Fruit fly (Drosophila melanogaster): ENCODE results near the gene BI-1.

Gene BI-1

dm6 chr3L:8288396-8288795 lies 20.3 kb downstream of the BI-1 start (continued):
- TF ChIP-seq dmrt99B (tag; optimal IDR thresholded peaks at IDR 0.05), result peak; percentile 17
- TF ChIP-seq CoRest (tag; optimal IDR thresholded peaks at IDR 0.05), result peak; percentile 30
- TF ChIP-seq grau (tag; optimal IDR thresholded peaks at IDR 0.05), result peak; percentile 74
- peak; percentile 62 for TF ChIP-seq sens (GFP tag)
- peak; percentile 43 for TF ChIP-seq kay (GFP tag; optimal IDR thresholded peaks at IDR 0.05)
- TF ChIP-seq CG3281 (GFP tag; optimal IDR thresholded peaks at IDR 0.05), result peak; percentile 22
- TF ChIP-seq Kr (GFP tag; optimal IDR thresholded peaks at IDR 0.05), result no peak
- no peak for TF ChIP-seq ssp (GFP tag; IDR thresholded peaks at IDR 0.05)
- TF ChIP-seq Meics (GFP tag; optimal IDR thresholded peaks at IDR 0.05), result peak; percentile 20
- TF ChIP-seq fd96Cb (tag; optimal IDR thresholded peaks at IDR 0.05), result peak; percentile 2
- TF ChIP-seq Hr51 (GFP tag; optimal IDR thresholded peaks at IDR 0.05), result peak in 1 of 2 experiments; percentile 45
- TF ChIP-seq CG2678 (tag; optimal IDR thresholded peaks at IDR 0.05), result peak; percentile 48
- peak; percentile 37 for TF ChIP-seq CG7839 (tag; optimal IDR thresholded peaks at IDR 0.05)
- peak; percentile 42 for TF ChIP-seq exex (tag; optimal IDR thresholded peaks at IDR 0.05)
- TF ChIP-seq CG10979 (tag; optimal IDR thresholded peaks at IDR 0.05), result no peak
- no peak for TF ChIP-seq CG7745 (tag; optimal IDR thresholded peaks at IDR 0.05)
- TF ChIP-seq CG12155 (GFP tag; optimal IDR thresholded peaks at IDR 0.05), result peak; percentile 13
- TF ChIP-seq unpg (GFP tag; optimal IDR thresholded peaks at IDR 0.05), result peak; percentile 30
- TF ChIP-seq gem (tag; optimal IDR thresholded peaks at IDR 0.05), result peak; percentile 56
- TF ChIP-seq CG11247 (GFP tag; IDR thresholded peaks at IDR 0.05), result no peak
- peak; percentile 2 for TF ChIP-seq Xbp1 (GFP tag; optimal IDR thresholded peaks at IDR 0.05)
- peak; percentile 58 for TF ChIP-seq Atf6 (GFP tag; IDR thresholded peaks at IDR 0.05)
- TF ChIP-seq CG7987 (GFP tag; optimal IDR thresholded peaks at IDR 0.05), result no peak
- no peak for TF ChIP-seq schlank (tag; optimal IDR thresholded peaks at IDR 0.05)
- 0 out of 2 replicates have a peak, but pooled peaks have one; percentile 12 for TF ChIP-seq Ptx1 (GFP tag; IDR thresholded peaks at IDR 0.05)
- TF ChIP-seq br (optimal IDR thresholded peaks at IDR 0.05), result no peak
- TF ChIP-seq shn (GFP tag; optimal IDR thresholded peaks at IDR 0.05), result no peak
- peak; percentile 52 for TF ChIP-seq Sox102F (GFP tag; optimal IDR thresholded peaks at IDR 0.05)
- TF ChIP-seq Lim3 (GFP tag; IDR thresholded peaks at IDR 0.05), result no peak
- TF ChIP-seq sd (tag; optimal IDR thresholded peaks at IDR 0.05), result peak; percentile 51
- TF ChIP-seq CG12391 (tag; optimal IDR thresholded peaks at IDR 0.05), result peak; percentile 12
- TF ChIP-seq Rfx (GFP tag; IDR thresholded peaks at IDR 0.05), result no peak
- no peak for TF ChIP-seq Hr78 (GFP tag; optimal IDR thresholded peaks at IDR 0.05)
- TF ChIP-seq Dek (tag; optimal IDR thresholded peaks at IDR 0.05), result peak; percentile 3
- TF ChIP-seq dpn (GFP tag; optimal IDR thresholded peaks at IDR 0.05), result peak in 1 of 2 experiments; percentile 11
- peak; percentile 2 for TF ChIP-seq phol (tag; optimal IDR thresholded peaks at IDR 0.05)
- peak; percentile 36 for TF ChIP-seq CG13424 (tag; optimal IDR thresholded peaks at IDR 0.05)
- no peak for TF ChIP-seq CG10267 (tag; optimal IDR thresholded peaks at IDR 0.05)
- peak; percentile 29 for TF ChIP-seq CG30403 (GFP tag; optimal IDR thresholded peaks at IDR 0.05)
- TF ChIP-seq tap (tag; optimal IDR thresholded peaks at IDR 0.05), result peak; percentile 5
- TF ChIP-seq CG2712 (tag; optimal IDR thresholded peaks at IDR 0.05), result peak; percentile 10
- TF ChIP-seq CG11504 (tag; optimal IDR thresholded peaks at IDR 0.05), result peak; percentile 36
- TF ChIP-seq lilli (GFP tag; optimal IDR thresholded peaks at IDR 0.05), result peak; percentile 6
- no peak for TF ChIP-seq gro (GFP tag; optimal IDR thresholded peaks at IDR 0.05)
- TF ChIP-seq ase (GFP tag; IDR thresholded peaks at IDR 0.05), result 0 out of 3 replicates have a peak, but pooled peaks have one; percentile 19
- TF ChIP-seq CG14050 (GFP tag; IDR thresholded peaks at IDR 0.05), result no peak; the same call in 2 of the 3 replicates
- no peak for TF ChIP-seq tll (GFP tag; optimal IDR thresholded peaks at IDR 0.05)
- TF ChIP-seq CG13296 (GFP tag; optimal IDR thresholded peaks at IDR 0.05), result peak; percentile 25
- no peak for TF ChIP-seq CG14441 (GFP tag; IDR thresholded peaks at IDR 0.05)
- TF ChIP-seq CG9817 (tag; optimal IDR thresholded peaks at IDR 0.05), result peak; percentile 7
